Worm (Caenorhabditis elegans): ENCODE results near the gene F39F10.5.

DNA sequence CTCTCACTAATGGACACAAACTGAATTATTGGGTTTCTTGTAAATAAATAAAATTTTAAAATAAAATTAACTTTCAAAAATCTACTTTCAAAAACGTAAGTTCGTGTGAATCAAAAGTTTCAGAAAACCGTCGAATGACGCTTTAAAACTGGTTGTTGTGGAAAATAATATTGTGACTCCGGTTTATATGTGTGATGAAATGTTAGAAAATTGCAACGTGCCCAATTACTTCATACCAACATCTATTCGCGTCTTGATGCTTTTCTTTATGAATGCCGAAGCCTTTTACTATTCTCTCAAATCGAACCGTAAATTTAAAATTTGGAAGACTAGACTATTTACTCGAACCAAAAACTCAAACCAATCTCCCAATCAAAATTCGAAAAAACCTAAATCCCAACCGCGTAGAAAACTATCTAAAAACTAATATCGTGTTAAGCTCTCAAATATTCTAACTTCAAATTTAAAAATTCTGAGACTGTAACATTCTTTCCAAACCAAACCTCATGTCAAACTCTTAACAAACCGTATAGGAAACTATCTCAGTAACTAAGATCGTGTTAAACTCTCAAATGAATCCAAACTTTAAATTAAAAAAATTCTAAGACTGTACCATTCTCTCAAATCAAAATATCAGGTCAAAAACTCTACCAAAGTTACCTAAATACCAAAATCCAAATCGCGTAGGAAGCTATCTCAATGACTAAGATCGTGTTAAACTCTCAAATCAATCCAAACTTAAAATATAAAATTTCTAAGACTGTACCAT lies 17.9 kb upstream of the F39F10.5 start:
- TF ChIP-seq snpc-4 (tag; optimal IDR thresholded peaks at IDR 0.05), result no peak
- no peak for TF ChIP-seq drap-1 (GFP tag; optimal IDR thresholded peaks at IDR 0.05)
- no peak for TF ChIP-seq M03D4.4 (tag; optimal IDR thresholded peaks at IDR 0.05)
- TF ChIP-seq ceh-39 (tag; optimal IDR thresholded peaks at IDR 0.05), result no peak
- no peak for TF ChIP-seq elt-3 (tag; optimal IDR thresholded peaks at IDR 0.05)
- TF ChIP-seq mep-1 (tag; optimal IDR thresholded peaks at IDR 0.05), result peak; percentile 27
- TF ChIP-seq elt-1 (tag; optimal IDR thresholded peaks at IDR 0.05; ENCODE audit: borderline replicate concordance, insufficient read depth), result no peak
- no peak for TF ChIP-seq unc-39 (tag; optimal IDR thresholded peaks at IDR 0.05)
